Fruit fly (Drosophila melanogaster) whole organism, embryonic: Measurements from ENCODE around the gene CG1943.

ENCODE experiments used
- Atf6 ChIP-seq: fragments of 200-800 bp; sonication (Bioruptor generic); IDR thresholded peaks from 2 replicates; pipeline ENCODE4 v1.3.6; 2022; ENCODE audit warnings: missing biosample characterization, missing genetic modification characterization
- Awh ChIP-seq: fragments of 200-800 bp; sonication (Bioruptor generic); IDR thresholded peaks from 2 replicates; pipeline ENCODE4, ENCODE4 v1.3.6; 2022; ENCODE audit warnings: missing biosample characterization, missing genetic modification characterization
- CG10209 ChIP-seq: fragments of 200-800 bp; sonication (Bioruptor generic); optimal IDR thresholded peaks from 3 replicates; lab custom pipeline; 2017; ENCODE audit warnings: missing biosample characterization, mild to moderate bottlenecking, missing genetic modification characterization, missing genetic modification reagents
- CG11093 ChIP-seq: fragments of 200-800 bp; sonication (Bioruptor generic); IDR thresholded peaks from 3 replicates; pipeline ENCODE4 v1.3.6; 2022; ENCODE audit warnings: missing biosample characterization, missing genetic modification characterization
- CG11560 ChIP-seq: fragments of 200-800 bp; sonication (Bioruptor generic); IDR thresholded peaks from 3 replicates; pipeline ENCODE4 v1.3.6; 2022; ENCODE audit warnings: missing biosample characterization, missing genetic modification characterization
- CG11695 ChIP-seq: fragments of 200-800 bp; sonication (Bioruptor generic); IDR thresholded peaks from 3 replicates; pipeline ENCODE4 v1.3.6; 2022; ENCODE audit warnings: missing biosample characterization, missing genetic modification characterization
- CG12769 ChIP-seq: fragments of 200-800 bp; sonication (Bioruptor generic); optimal IDR thresholded peaks from 2 replicates; lab custom pipeline; 2019; ENCODE audit warnings: missing biosample characterization, mild to moderate bottlenecking, missing genetic modification characterization, moderate library complexity
- CG13624 ChIP-seq: fragments of 200-800 bp; sonication (Bioruptor generic); optimal IDR thresholded peaks from 2 replicates; lab custom pipeline; 2016; ENCODE audit warnings: missing biosample characterization, missing genetic modification characterization
- CG1602 ChIP-seq: fragments of 200-800 bp; sonication (Bioruptor generic); optimal IDR thresholded peaks from 3 replicates; lab custom pipeline; 2016; ENCODE audit warnings: missing biosample characterization, missing genetic modification characterization
- CG18619 ChIP-seq: fragments of 200-800 bp; sonication (Bioruptor generic); optimal IDR thresholded peaks from 3 replicates; lab custom pipeline; 2017; ENCODE audit warnings: missing biosample characterization, mild to moderate bottlenecking, missing genetic modification characterization
- CG2116 ChIP-seq: fragments of 200-800 bp; sonication (Bioruptor generic); optimal IDR thresholded peaks from 3 replicates; lab custom pipeline; 2018; ENCODE audit warnings: missing biosample characterization, mild to moderate bottlenecking, missing genetic modification characterization
- CG2889 ChIP-seq: fragments of 200-800 bp; sonication (Bioruptor generic); IDR thresholded peaks from 3 replicates; pipeline ENCODE4 v1.3.6; 2022; ENCODE audit warnings: missing biosample characterization, missing genetic modification characterization
- CG31365 ChIP-seq: fragments of 200-800 bp; sonication (Bioruptor generic); optimal IDR thresholded peaks from 2 replicates; lab custom pipeline; 2018; ENCODE audit warnings: missing biosample characterization, mild to moderate bottlenecking, missing genetic modification characterization
- CG32532 ChIP-seq: fragments of 200-800 bp; sonication (Bioruptor generic); IDR thresholded peaks from 2 replicates; pipeline ENCODE4 v1.3.6; 2022; ENCODE audit warnings: missing biosample characterization, missing genetic modification characterization
- CG33557 ChIP-seq: fragments of 200-800 bp; sonication (Bioruptor generic); optimal IDR thresholded peaks from 2 replicates; lab custom pipeline; 2019; ENCODE audit warnings: missing biosample characterization, mild to moderate bottlenecking, missing genetic modification characterization, moderate library complexity
- CG4328 ChIP-seq: fragments of 200-800 bp; sonication (Bioruptor generic); optimal IDR thresholded peaks from 3 replicates; lab custom pipeline; 2017; ENCODE audit warnings: missing biosample characterization, missing genetic modification reagents, missing genetic modification characterization
- CG6683 ChIP-seq: fragments of 200-800 bp; sonication (Bioruptor generic); optimal IDR thresholded peaks from 2 replicates; lab custom pipeline; 2017; ENCODE audit warnings: missing biosample characterization, mild to moderate bottlenecking, missing genetic modification characterization, missing genetic modification reagents
- CG6854 ChIP-seq: fragments of 200-800 bp; sonication (Bioruptor generic); optimal IDR thresholded peaks from 3 replicates; lab custom pipeline; 2017; ENCODE audit warnings: missing biosample characterization, mild to moderate bottlenecking, missing genetic modification characterization
- CHES-1-like ChIP-seq: fragments of 200-800 bp; sonication (Bioruptor generic); optimal IDR thresholded peaks from 2 replicates; lab custom pipeline; 2016; ENCODE audit warnings: missing biosample characterization, missing genetic modification characterization
- CTCF ChIP-seq: fragments of 200-800 bp; sonication (Bioruptor generic); optimal IDR thresholded peaks from 2 replicates; lab custom pipeline; 2017; ENCODE audit warnings: missing biosample characterization, mild to moderate bottlenecking, missing genetic modification characterization, moderate library complexity
- CkIIα-i1 ChIP-seq: fragments of 200-800 bp; sonication (Bioruptor generic); IDR thresholded peaks from 2 replicates; pipeline ENCODE4 v1.3.6; 2022; ENCODE audit warnings: missing biosample characterization, missing genetic modification characterization
- Deaf1 ChIP-seq: fragments of 200-800 bp; optimal IDR thresholded peaks from 3 replicates; lab custom pipeline; 2019; ENCODE audit warnings: missing biosample characterization, mild to moderate bottlenecking, missing genetic modification characterization, moderate library complexity
- Doc2 ChIP-seq: fragments of 200-800 bp; sonication (Bioruptor generic); IDR thresholded peaks from 2 replicates; pipeline ENCODE4 v1.3.6; 2022; ENCODE audit warnings: missing biosample characterization, missing genetic modification characterization
- Fer3 ChIP-seq: fragments of 200-800 bp; sonication (Bioruptor generic); optimal IDR thresholded peaks from 2 replicates; lab custom pipeline; 2018; ENCODE audit warnings: missing biosample characterization, mild to moderate bottlenecking, missing genetic modification characterization, moderate library complexity
- GATAe ChIP-seq: fragments of 200-800 bp; sonication (Bioruptor generic); conservative IDR thresholded peaks from 2 replicates; pipeline ENCODE4 v1.3.6; 2022; ENCODE audit warnings: missing biosample characterization, missing genetic modification characterization
- Hr3 ChIP-seq: fragments of 200-800 bp; sonication (Bioruptor generic); optimal IDR thresholded peaks from 3 replicates; lab custom pipeline; 2016; ENCODE audit warnings: missing biosample characterization, missing genetic modification characterization
- Nf-YA ChIP-seq: fragments of 200-800 bp; sonication (Bioruptor generic); IDR thresholded peaks from 2 replicates; pipeline ENCODE4 v1.3.6; 2022; ENCODE audit warnings: missing biosample characterization, missing genetic modification characterization
- Oaz ChIP-seq: fragments of 200-800 bp; sonication (Bioruptor generic); IDR thresholded peaks from 2 replicates; pipeline ENCODE4 v1.3.6; 2022; ENCODE audit warnings: missing biosample characterization, missing genetic modification characterization
- Optix ChIP-seq: fragments of 200-800 bp; sonication (Bioruptor generic); IDR thresholded peaks from 3 replicates; pipeline ENCODE4 v1.3.6; 2022; ENCODE audit warnings: missing biosample characterization, missing genetic modification characterization
- cad ChIP-seq: fragments of >200 bp; optimal IDR thresholded peaks from 2 replicates; lab custom pipeline; 2017; ENCODE audit warnings: missing biosample characterization, missing genetic modification characterization
- chif ChIP-seq, 2 experiments: fragments of 200-800 bp; sonication (Bioruptor generic); optimal IDR thresholded peaks; 3 replicates each; lab custom pipeline; 2016; ENCODE audit warnings: missing biosample characterization in 2 of 2, missing genetic modification characterization in 2 of 2
- cwo ChIP-seq: fragments of 200-800 bp; sonication (Bioruptor generic); optimal IDR thresholded peaks from 3 replicates; lab custom pipeline; 2017; ENCODE audit warnings: missing biosample characterization, missing genetic modification characterization, mild to moderate bottlenecking, moderate library complexity, missing genetic modification reagents
- da ChIP-seq: fragments of 200-800 bp; sonication (Bioruptor generic); optimal IDR thresholded peaks from 2 replicates; lab custom pipeline; 2016; ENCODE audit warnings: missing biosample characterization, missing genetic modification characterization
- ems ChIP-seq: fragments of 200-800 bp; sonication (Bioruptor generic); optimal IDR thresholded peaks from 3 replicates; lab custom pipeline; 2016; ENCODE audit warnings: missing biosample characterization, missing genetic modification characterization
- fd64A ChIP-seq: fragments of 200-800 bp; sonication (Bioruptor generic); optimal IDR thresholded peaks from 3 replicates; lab custom pipeline; 2018; ENCODE audit warnings: missing biosample characterization, mild to moderate bottlenecking, missing genetic modification characterization
- hb ChIP-seq: fragments of 200-800 bp; sonication (Bioruptor generic); IDR thresholded peaks from 3 replicates; pipeline ENCODE4 v1.3.6; 2022; ENCODE audit warnings: missing biosample characterization, missing genetic modification characterization; ENCODE audit not compliant: partially characterized antibody
- inv ChIP-seq: fragments of 200-800 bp; sonication (Bioruptor generic); IDR thresholded peaks from 2 replicates; pipeline ENCODE4 v1.3.6; 2022; ENCODE audit warnings: missing biosample characterization, missing genetic modification characterization; ENCODE audit not compliant: partially characterized antibody
- lov ChIP-seq, 2 experiments: fragments of 200-800 bp in 1 of 2; fragments of >200 bp in 1 of 2; sonication (Bioruptor generic) in 1 of 2; IDR thresholded peaks in 1 of 2; optimal IDR thresholded peaks in 1 of 2; 2 replicates in 1 of 2; 3 replicates in 1 of 2; pipeline versions ENCODE4 v1.3.6 to Lab custom; 2017 to 2022; ENCODE audit warnings: missing biosample characterization in 1 of 2, missing genetic modification characterization in 1 of 2
- nerfin-1 ChIP-seq: fragments of 200-800 bp; sonication (Bioruptor generic); optimal IDR thresholded peaks from 3 replicates; lab custom pipeline; 2019; ENCODE audit warnings: missing biosample characterization, mild to moderate bottlenecking, missing genetic modification characterization, moderate library complexity
- pita ChIP-seq: fragments of 200-800 bp; sonication (Bioruptor generic); optimal IDR thresholded peaks from 2 replicates; lab custom pipeline; 2017; ENCODE audit warnings: missing biosample characterization, mild to moderate bottlenecking, missing genetic modification characterization
- pnt ChIP-seq: fragments of 200-800 bp; sonication (Bioruptor generic); optimal IDR thresholded peaks from 3 replicates; lab custom pipeline; 2016; ENCODE audit warnings: missing biosample characterization, missing genetic modification characterization
- pum ChIP-seq: fragments of 200-800 bp; sonication (Bioruptor generic); optimal IDR thresholded peaks from 2 replicates; lab custom pipeline; 2016; ENCODE audit warnings: missing biosample characterization, missing genetic modification characterization
- seq ChIP-seq: fragments of 200-800 bp; sonication (Bioruptor generic); IDR thresholded peaks from 2 replicates; pipeline ENCODE4 v1.3.6; 2022; ENCODE audit warnings: missing biosample characterization, missing genetic modification characterization
- sisA ChIP-seq: fragments of 200-800 bp; sonication (Bioruptor generic); IDR thresholded peaks from 2 replicates; pipeline ENCODE4 v1.3.6; 2022; ENCODE audit warnings: missing biosample characterization, missing genetic modification characterization
- so ChIP-seq: fragments of 200-800 bp; sonication (Bioruptor generic); IDR thresholded peaks from 3 replicates; pipeline ENCODE4 v1.3.6; 2022; ENCODE audit warnings: missing biosample characterization, missing genetic modification characterization
- stwl ChIP-seq: fragments of 200-800 bp; sonication (Bioruptor generic); optimal IDR thresholded peaks from 3 replicates; lab custom pipeline; 2018; ENCODE audit warnings: missing biosample characterization, mild to moderate bottlenecking, missing genetic modification characterization, moderate library complexity
- sug ChIP-seq: fragments of 200-800 bp; optimal IDR thresholded peaks from 2 replicates; lab custom pipeline; 2019; ENCODE audit warnings: missing biosample characterization, mild to moderate bottlenecking, missing genetic modification characterization, moderate library complexity
- tll ChIP-seq, 2 experiments: fragments of 200-800 bp in 1 of 2; fragments of >200 bp in 1 of 2; sonication (Bioruptor generic) in 1 of 2; optimal IDR thresholded peaks; 2 replicates each; lab custom pipeline; 2017 to 2019; ENCODE audit warnings: missing biosample characterization in 2 of 2, missing genetic modification characterization in 2 of 2, mild to moderate bottlenecking in 1 of 2, moderate library complexity in 1 of 2
- toy ChIP-seq: fragments of 200-800 bp; sonication (Bioruptor generic); IDR thresholded peaks from 2 replicates; pipeline ENCODE4 v1.3.6; 2022; ENCODE audit warnings: missing biosample characterization, missing genetic modification characterization
- zen ChIP-seq: fragments of 200-800 bp; sonication (Bioruptor generic); optimal IDR thresholded peaks from 3 replicates; lab custom pipeline; 2018; ENCODE audit warnings: missing biosample characterization, mild to moderate bottlenecking, missing genetic modification characterization, moderate library complexity

CG1943 gene

dm6 chr3R:7091904-7092303, 17.2 kb downstream of the CG1943 start (continued):
- TF ChIP-seq Nf-YA (GFP tag; lab: Robert Waterston, UW) = no peak
- no peak for TF ChIP-seq Oaz (GFP tag; lab: Robert Waterston, UW)
- peak; percentile 99 for TF ChIP-seq stwl (tag; lab: Kevin White, UChicago)
- no peak for TF ChIP-seq da (GFP tag; lab: Kevin White, UChicago)
- no peak for TF ChIP-seq CG2889 (GFP tag; lab: Robert Waterston, UW)

- TF ChIP-seq Hr3 (GFP tag; lab: Kevin White, UChicago) (no peak), Fer3 (tag; lab: Kevin White, UChicago) (no peak), ems (no peak), CG6854 (no peak), Awh (GFP tag; lab: Robert Waterston, UW) (no peak), CG12769 (tag; lab: Kevin White, UChicago) (no peak), CG18619 (GFP tag; lab: Kevin White, UChicago) (no peak), tll (GFP tag; optimal IDR thresholded peaks at IDR 0.05; lab: Kevin White, UChicago) (no peak), pnt (GFP tag; lab: Kevin White, UChicago) (no peak), seq (no peak), pum (GFP tag; lab: Kevin White, UChicago) (no peak), nerfin-1 (tag; lab: Kevin White, UChicago) (no peak), CG1602 (no peak), CG32532 (GFP tag; lab: Robert Waterston, UW) (peak; percentile 60), Optix (GFP tag; lab: Robert Waterston, UW) (no peak), pita (GFP tag; lab: Kevin White, UChicago) (no peak), CG33557 (GFP tag; lab: Kevin White, UChicago) (no peak), CG11695 (GFP tag; lab: Robert Waterston, UW) (no peak), GATAe (GFP tag; lab: Robert Waterston, UW) (no peak), CG31365 (no peak), CG2116 (GFP tag; lab: Kevin White, UChicago) (peak; percentile 30), CG10209 (GFP tag; lab: Kevin White, UChicago) (no peak), cwo (GFP tag; lab: Kevin White, UChicago) (no peak), lov (optimal IDR thresholded peaks at IDR 0.05; lab: Kevin White, UChicago) (no peak), lov (GFP tag; IDR thresholded peaks at IDR 0.05; lab: Robert Waterston, UW) (no peak), CG13624 (GFP tag; lab: Kevin White, UChicago) (no peak), fd64A (no peak), Doc2 (GFP tag; lab: Robert Waterston, UW) (no peak), CTCF (GFP tag; lab: Kevin White, UChicago) (no peak), cad (no peak), chif (GFP tag; optimal IDR thresholded peaks at IDR 0.05; lab: Kevin White, UChicago) (no peak), sug (no peak), Oaz (GFP tag; lab: Robert Waterston, UW) (no peak), CG6683 (GFP tag; lab: Kevin White, UChicago) (no peak), zen (peak; percentile 1), CG4328 (GFP tag; lab: Kevin White, UChicago) (no peak), CkIIα-i1 (GFP tag; lab: Robert Waterston, UW) (no peak), so (no peak), hb (GFP tag; lab: Robert Waterston, UW) (no peak), CG11560 (tag; lab: Robert Waterston, UW) (no peak), CG11093 (GFP tag; lab: Robert Waterston, UW) (no peak), Atf6 (GFP tag; lab: Robert Waterston, UW) (0 out of 2 replicates have a peak, but pooled peaks have one; percentile 20), Deaf1 (tag; lab: Kevin White, UChicago) (no peak), inv (no peak), toy (GFP tag; lab: Robert Waterston, UW) (no peak), sisA (0 out of 2 replicates have a peak, but pooled peaks have one; percentile 12), CHES-1-like (GFP tag; lab: Kevin White, UChicago) (no peak)
Measured at dm6 chr3R:7093592-7093991, 18.9 kb downstream of the CG1943 start.
